Fruit fly (Drosophila melanogaster) whole organism, adult: ENCODE results near the gene Pvr.

Experiments used
- CG11617 ChIP-seq: fragments of 200-800 bp; sonication (Bioruptor generic); optimal IDR thresholded peaks from 2 replicates; lab custom pipeline; 2017; ENCODE audit warnings: mild to moderate bottlenecking, missing biosample characterization, missing genetic modification reagents, missing genetic modification characterization
- CG12768 ChIP-seq: fragments of 200-800 bp; sonication (Bioruptor generic); optimal IDR thresholded peaks from 2 replicates; lab custom pipeline; 2017; ENCODE audit warnings: missing biosample characterization, missing genetic modification characterization, mild to moderate bottlenecking, moderate library complexity, missing genetic modification reagents
- CG14711 ChIP-seq: fragments of 200-800 bp; sonication (Bioruptor generic); optimal IDR thresholded peaks from 2 replicates; lab custom pipeline; 2018; ENCODE audit warnings: missing biosample characterization, mild to moderate bottlenecking, missing genetic modification characterization, moderate library complexity
- CG1620 ChIP-seq: fragments of 200-800 bp; sonication (Bioruptor generic); optimal IDR thresholded peaks from 2 replicates; lab custom pipeline; 2016; ENCODE audit warnings: missing biosample characterization, missing genetic modification characterization
- CG33017 ChIP-seq: fragments of 200-800 bp; sonication (Bioruptor generic); optimal IDR thresholded peaks from 2 replicates; lab custom pipeline; 2018; ENCODE audit warnings: missing biosample characterization, mild to moderate bottlenecking, missing genetic modification characterization, moderate library complexity
- CG5204 ChIP-seq: fragments of 200-800 bp; sonication (Bioruptor generic); optimal IDR thresholded peaks from 2 replicates; lab custom pipeline; 2016; ENCODE audit warnings: missing biosample characterization, missing genetic modification characterization
- CG7045 ChIP-seq: fragments of 200-800 bp; sonication (Bioruptor generic); optimal IDR thresholded peaks from 2 replicates; lab custom pipeline; 2017; ENCODE audit warnings: missing biosample characterization, mild to moderate bottlenecking, missing genetic modification characterization
- CG7101 ChIP-seq: fragments of 200-800 bp; sonication (Bioruptor generic); optimal IDR thresholded peaks from 2 replicates; lab custom pipeline; 2018; ENCODE audit warnings: missing biosample characterization, mild to moderate bottlenecking, missing genetic modification characterization, moderate library complexity
- Clk ChIP-seq: fragments of 200-800 bp; sonication (Bioruptor generic); optimal IDR thresholded peaks from 2 replicates; lab custom pipeline; 2017; ENCODE audit warnings: missing biosample characterization, missing genetic modification characterization
- Crg-1 ChIP-seq: fragments of 200-800 bp; sonication (Bioruptor generic); optimal IDR thresholded peaks from 2 replicates; lab custom pipeline; 2016; ENCODE audit warnings: missing biosample characterization, missing genetic modification characterization
- Hr96 ChIP-seq: fragments of 200-800 bp; sonication (Bioruptor generic); optimal IDR thresholded peaks from 2 replicates; lab custom pipeline; 2016; ENCODE audit warnings: missing biosample characterization, missing genetic modification characterization
- Mnt ChIP-seq: fragments of 200-800 bp; sonication (Bioruptor generic); optimal IDR thresholded peaks from 2 replicates; lab custom pipeline; 2016; ENCODE audit warnings: missing biosample characterization, mild to moderate bottlenecking, missing genetic modification characterization
- bab1 ChIP-seq: fragments of 200-800 bp; sonication (Bioruptor generic); optimal IDR thresholded peaks from 3 replicates; lab custom pipeline; 2019; ENCODE audit warnings: missing biosample characterization, mild to moderate bottlenecking, missing genetic modification characterization, moderate library complexity
- cic ChIP-seq: fragments of 200-800 bp; sonication (Bioruptor generic); optimal IDR thresholded peaks from 2 replicates; lab custom pipeline; 2017; ENCODE audit warnings: missing biosample characterization, mild to moderate bottlenecking, missing genetic modification characterization, moderate library complexity
- cnc ChIP-seq, 2 experiments: fragments of >200 bp; optimal IDR thresholded peaks; 2 replicates each; lab custom pipeline; 2017
- kay ChIP-seq: fragments of 200-800 bp; sonication (Bioruptor generic); peaks from one replicate; lab custom pipeline; 2016; ENCODE audit warnings: missing biosample characterization, missing genetic modification characterization, borderline replicate concordance
- ovo ChIP-seq: fragments of 200-800 bp; sonication (Bioruptor generic); optimal IDR thresholded peaks from 2 replicates; lab custom pipeline; 2016; ENCODE audit warnings: missing biosample characterization, missing genetic modification characterization
- pad ChIP-seq: fragments of 200-800 bp; sonication (Bioruptor generic); optimal IDR thresholded peaks from 3 replicates; lab custom pipeline; 2017; ENCODE audit warnings: missing biosample characterization, missing genetic modification characterization, mild to moderate bottlenecking, moderate library complexity, missing genetic modification reagents
- tj ChIP-seq: fragments of 200-800 bp; sonication (Bioruptor generic); optimal IDR thresholded peaks from 3 replicates; lab custom pipeline; 2017; ENCODE audit warnings: missing biosample characterization, mild to moderate bottlenecking, missing genetic modification characterization, moderate library complexity
- toe ChIP-seq: fragments of 200-800 bp; sonication (Bioruptor generic); optimal IDR thresholded peaks from 2 replicates; lab custom pipeline; 2016; ENCODE audit warnings: missing biosample characterization, missing genetic modification characterization

Pvr gene

DNA sequence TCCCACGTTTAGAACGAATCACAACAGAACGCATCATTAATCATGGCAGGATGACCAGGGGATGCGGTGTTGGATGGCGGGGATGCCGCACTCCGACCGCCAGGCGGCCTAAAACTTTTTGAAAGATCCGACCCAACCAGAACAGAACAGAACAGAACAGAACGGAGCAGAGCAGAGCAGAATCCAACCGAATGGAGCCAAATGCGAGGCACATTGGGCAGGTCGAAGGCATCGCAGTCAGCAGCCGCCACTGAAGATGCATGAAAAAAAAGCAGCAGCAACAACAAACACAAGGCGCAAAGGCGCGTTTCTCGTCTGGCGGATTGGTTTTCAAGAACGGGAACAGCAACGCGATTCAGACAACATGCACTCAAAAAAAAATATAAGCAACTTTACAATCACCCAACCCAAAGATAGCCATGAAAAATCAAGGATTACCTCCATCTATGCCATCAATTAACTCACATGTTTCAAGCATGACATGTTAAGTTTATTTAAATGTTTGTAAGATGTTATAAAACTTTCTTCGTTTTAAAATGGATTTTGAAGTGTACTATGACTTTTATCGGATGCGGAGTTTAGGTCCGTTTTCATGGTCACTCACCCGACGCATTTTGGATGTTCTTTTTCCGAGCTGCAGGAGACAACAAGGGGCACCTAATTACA, 39.9 kb upstream of the Pvr start:
- no peak for TF ChIP-seq bab1
- no peak for TF ChIP-seq tj (GFP tag; lab: Kevin White, UChicago)
- no peak for TF ChIP-seq Clk
- no peak for TF ChIP-seq CG1620 (GFP tag; lab: Kevin White, UChicago)
- TF ChIP-seq CG14711 (tag; lab: Kevin White, UChicago) = no peak
- no peak for TF ChIP-seq CG5204 (GFP tag; lab: Kevin White, UChicago)
- no peak for TF ChIP-seq cic (GFP tag; lab: Kevin White, UChicago)
- TF ChIP-seq pad (GFP tag; lab: Kevin White, UChicago) = no peak
- TF ChIP-seq CG7101 (tag; lab: Kevin White, UChicago) = no peak
- TF ChIP-seq Hr96 (GFP tag; lab: Kevin White, UChicago) = no peak
- no peak for TF ChIP-seq Crg-1
- TF ChIP-seq CG12768 (GFP tag; lab: Kevin White, UChicago) = no peak
- TF ChIP-seq CG11617 = no peak
- no peak for TF ChIP-seq kay (GFP tag; lab: Kevin White, UChicago)
- TF ChIP-seq cnc (optimal IDR thresholded peaks at IDR 0.05; lab: Kevin White, UChicago) = no peak
- no peak for TF ChIP-seq Mnt
- no peak for TF ChIP-seq ovo
- TF ChIP-seq CG33017 = no peak

DNA sequence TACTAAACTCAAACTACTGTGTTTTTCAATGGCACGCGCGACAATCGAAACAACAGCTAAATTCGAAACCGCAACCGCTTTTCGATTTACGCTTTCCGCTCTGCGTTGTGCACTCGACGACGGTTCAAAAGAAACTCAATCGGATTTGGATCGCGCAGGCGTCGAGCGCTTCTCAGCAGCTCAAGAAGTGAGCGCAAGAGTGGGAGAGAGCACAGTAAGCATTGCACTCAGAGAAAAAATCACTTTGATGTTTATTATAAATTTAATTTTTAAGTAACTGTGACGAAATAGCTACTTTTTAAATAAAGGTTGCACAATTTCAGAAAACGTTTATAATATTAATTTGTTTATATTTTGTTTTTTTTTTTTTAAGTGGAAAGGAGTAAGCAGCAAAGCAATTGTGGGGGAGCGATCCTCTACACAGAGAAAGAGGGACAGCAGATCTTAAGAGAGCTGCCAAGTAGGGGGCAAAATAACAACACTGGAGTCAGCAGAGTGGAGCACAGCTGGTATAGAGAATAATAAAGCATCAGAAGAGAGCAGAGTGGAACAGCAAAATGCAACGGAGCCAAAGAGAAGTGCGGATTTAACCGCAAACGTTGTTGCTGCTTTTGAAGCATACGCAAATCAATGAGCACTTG, 38.0 kb upstream of the Pvr start:
- peak; percentile 92 for TF ChIP-seq Crg-1
- peak; percentile 91 for TF ChIP-seq CG1620 (GFP tag; lab: Kevin White, UChicago)
- TF ChIP-seq pad (GFP tag; lab: Kevin White, UChicago) = peak; percentile 94
- TF ChIP-seq kay (GFP tag; lab: Kevin White, UChicago) = peak; percentile 97
- TF ChIP-seq CG5204 (GFP tag; lab: Kevin White, UChicago) = peak; percentile 89
- TF ChIP-seq cic (GFP tag; lab: Kevin White, UChicago) = peak; percentile 54
- TF ChIP-seq CG33017 = peak; percentile 95
- TF ChIP-seq CG11617 = peak; percentile 96
- peak; percentile 77 for TF ChIP-seq Hr96 (GFP tag; lab: Kevin White, UChicago)
- TF ChIP-seq tj (GFP tag; lab: Kevin White, UChicago) = peak; percentile 89
- peak; percentile 90 for TF ChIP-seq Clk
- TF ChIP-seq toe (GFP tag; lab: Kevin White, UChicago) = peak; percentile 78
- peak; percentile 98 for TF ChIP-seq bab1
- TF ChIP-seq ovo = peak; percentile 76
- TF ChIP-seq CG14711 (tag; lab: Kevin White, UChicago) = peak; percentile 95
- peak; percentile 88 for TF ChIP-seq Mnt
- TF ChIP-seq cnc (optimal IDR thresholded peaks at IDR 0.05; lab: Kevin White, UChicago) = no peak
- TF ChIP-seq CG7101 (tag; lab: Kevin White, UChicago) = peak; percentile 98
- TF ChIP-seq CG7045 (GFP tag; lab: Kevin White, UChicago) = peak; percentile 91
- TF ChIP-seq CG12768 (GFP tag; lab: Kevin White, UChicago) = peak; percentile 94

DNA sequence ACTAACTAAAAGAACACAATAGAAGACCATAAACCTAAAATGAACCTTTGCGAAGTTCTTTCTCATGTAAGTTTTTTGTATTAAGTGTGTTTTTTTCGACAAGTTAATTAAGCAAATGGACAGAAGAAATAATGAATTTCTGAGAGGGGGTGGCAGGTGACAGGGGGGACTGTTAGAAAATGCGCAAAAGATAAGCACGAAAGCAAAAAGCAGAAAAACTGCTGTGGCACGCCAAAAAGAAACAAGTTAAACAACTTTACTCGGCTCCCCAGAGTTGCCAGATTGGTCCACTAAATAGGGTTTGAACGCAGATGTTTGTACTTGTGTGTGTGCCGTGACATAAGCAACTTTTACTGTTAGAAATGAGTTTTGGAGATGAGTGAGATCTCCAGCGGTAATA, 37.2 kb upstream of the Pvr start:
- TF ChIP-seq tj (GFP tag; lab: Kevin White, UChicago) (peak; percentile 53), CG12768 (GFP tag; lab: Kevin White, UChicago) (no peak), ovo (no peak), Mnt (no peak), cic (GFP tag; lab: Kevin White, UChicago) (no peak), CG7101 (tag; lab: Kevin White, UChicago) (no peak), CG33017 (no peak), CG14711 (tag; lab: Kevin White, UChicago) (peak; percentile 42), bab1 (no peak), cnc (optimal IDR thresholded peaks at IDR 0.05; lab: Kevin White, UChicago) (no peak), Clk (no peak), CG1620 (GFP tag; lab: Kevin White, UChicago) (no peak), CG7045 (GFP tag; lab: Kevin White, UChicago) (no peak), Crg-1 (no peak)

DNA sequence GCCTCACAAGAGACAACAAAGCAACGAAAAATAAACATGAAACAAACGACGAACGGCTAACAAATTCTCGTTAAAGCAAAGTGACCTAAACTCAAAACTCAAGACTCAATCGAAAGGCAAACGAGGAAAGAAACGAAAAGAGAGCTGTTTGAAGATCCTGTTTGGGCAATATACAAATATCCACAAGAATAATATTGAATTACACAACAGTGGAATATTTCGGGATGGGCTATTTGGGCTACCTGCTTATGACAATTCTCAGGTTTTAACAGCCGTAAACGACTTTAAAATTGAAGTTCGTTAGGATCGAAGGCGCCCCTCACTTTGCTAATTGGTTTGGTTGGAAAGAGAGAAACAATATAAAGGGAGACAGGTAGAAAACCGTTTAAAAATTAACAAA, 36.6 kb upstream of the Pvr start:
- TF ChIP-seq CG1620 (GFP tag; lab: Kevin White, UChicago) (no peak), bab1 (no peak), Hr96 (GFP tag; lab: Kevin White, UChicago) (no peak), cnc (optimal IDR thresholded peaks at IDR 0.05; lab: Kevin White, UChicago) (no peak), Crg-1 (no peak), CG7045 (GFP tag; lab: Kevin White, UChicago) (no peak), toe (GFP tag; lab: Kevin White, UChicago) (no peak), Clk (no peak), CG12768 (GFP tag; lab: Kevin White, UChicago) (no peak), CG33017 (no peak), CG11617 (no peak), Mnt (no peak), kay (GFP tag; lab: Kevin White, UChicago) (no peak), ovo (no peak), tj (GFP tag; lab: Kevin White, UChicago) (no peak)

DNA sequence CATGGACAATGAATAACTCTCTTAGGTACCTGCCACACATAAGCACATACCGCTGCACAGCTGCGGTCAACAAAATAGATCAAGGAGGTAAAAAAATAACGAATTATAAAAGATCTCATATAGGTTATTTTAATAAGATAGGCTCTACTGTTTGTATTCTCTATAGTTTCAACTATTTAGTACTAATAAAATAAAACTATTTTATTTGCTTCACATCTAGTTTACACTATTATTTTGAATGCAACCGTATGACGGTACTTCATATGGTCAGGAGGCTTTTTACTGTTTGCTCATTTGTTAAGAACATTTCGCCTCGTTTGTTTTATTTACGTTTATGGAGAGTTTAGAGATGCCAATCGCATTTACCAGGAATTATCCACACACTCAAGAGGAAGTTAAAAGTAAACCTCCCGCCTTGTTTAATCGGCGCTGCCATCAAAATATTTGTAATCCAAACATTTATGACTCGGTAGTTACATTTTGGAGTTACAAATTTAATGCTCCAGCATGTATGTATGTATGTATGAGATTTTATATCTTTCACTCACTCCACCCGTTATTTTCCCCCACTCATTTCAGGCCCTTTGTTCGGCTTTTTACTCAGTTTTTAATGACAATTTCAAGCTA, 35.4 kb upstream of the Pvr start:
- TF ChIP-seq kay (GFP tag; lab: Kevin White, UChicago) (peak; percentile 14), CG12768 (GFP tag; lab: Kevin White, UChicago) (no peak), CG11617 (no peak), CG1620 (GFP tag; lab: Kevin White, UChicago) (no peak), bab1 (peak; percentile 47), CG5204 (GFP tag; lab: Kevin White, UChicago) (no peak), CG14711 (tag; lab: Kevin White, UChicago) (peak; percentile 22)
